Worm (Caenorhabditis elegans) whole organism, late embryonic: Measurements from ENCODE around the gene ZK488.5.

Experiments
- T23F11.4 ChIP-seq: fragments of 200-800 bp; sonication (Bioruptor generic); optimal IDR thresholded peaks from 2 replicates; lab custom pipeline; 2018; ENCODE audit warnings: mild to moderate bottlenecking, missing genetic modification characterization, missing compliant biosample characterization
- ama-1 ChIP-seq: fragments of 150-350 bp; optimal IDR thresholded peaks from 2 replicates; lab custom pipeline; 2014
- ceh-22 ChIP-seq: sonication (generic microtip); optimal IDR thresholded peaks from 2 replicates; lab custom pipeline; 2017; ENCODE audit warnings: missing biosample characterization, missing genetic modification characterization
- ceh-48 ChIP-seq: sonication (generic microtip); optimal IDR thresholded peaks from 2 replicates; lab custom pipeline; 2016; ENCODE audit warnings: missing genetic modification characterization, inconsistent platforms, missing compliant biosample characterization
- ceh-6 ChIP-seq: fragments of 200-800 bp; sonication (Bioruptor generic); optimal IDR thresholded peaks from 2 replicates; lab custom pipeline; 2018; ENCODE audit warnings: mild to moderate bottlenecking, missing genetic modification characterization, missing compliant biosample characterization
- dve-1 ChIP-seq: sonication (generic microtip); optimal IDR thresholded peaks from 2 replicates; lab custom pipeline; 2017; ENCODE audit warnings: antibody characterized with exemption, mild to moderate bottlenecking, missing genetic modification characterization, missing compliant biosample characterization
- hlh-8 ChIP-seq: sonication (generic microtip); optimal IDR thresholded peaks from 2 replicates; lab custom pipeline; 2016; ENCODE audit warnings: missing genotype, missing genetic modification characterization, missing compliant biosample characterization
- lin-11 ChIP-seq: fragments of 200-800 bp; sonication (Bioruptor generic); optimal IDR thresholded peaks from 2 replicates; lab custom pipeline; 2018; ENCODE audit warnings: mild to moderate bottlenecking, missing genetic modification characterization, missing compliant biosample characterization
- nhr-11 ChIP-seq: fragments of 150-350 bp; optimal IDR thresholded peaks from 2 replicates; lab custom pipeline; 2014; ENCODE audit warnings: missing biosample characterization, missing genetic modification characterization
- pqm-1 ChIP-seq: sonication (generic microtip); optimal IDR thresholded peaks from 2 replicates; lab custom pipeline; 2016; ENCODE audit warnings: missing genetic modification characterization, missing compliant biosample characterization
- unc-55 ChIP-seq: sonication (generic microtip); optimal IDR thresholded peaks from 2 replicates; lab custom pipeline; 2017; ENCODE audit warnings: missing biosample characterization, missing genetic modification reagents, missing genetic modification characterization
- zip-5 ChIP-seq: sonication (generic microtip); optimal IDR thresholded peaks from 2 replicates; lab custom pipeline; 2016; ENCODE audit warnings: missing genetic modification characterization, missing compliant biosample characterization

- TF ChIP-seq zip-5 (tag; lab: Kevin White, UChicago) (no peak), ceh-48 (tag; lab: Kevin White, UChicago) (no peak), lin-11 (tag; lab: Kevin White, UChicago) (no peak), hlh-8 (no peak), ceh-22 (tag; lab: Kevin White, UChicago) (no peak), dve-1 (tag; lab: Kevin White, UChicago) (no peak), T23F11.4 (GFP tag; lab: Kevin White, UChicago) (no peak), nhr-11 (tag; lab: Kevin White, UChicago) (no peak), ceh-6 (GFP tag; lab: Kevin White, UChicago) (no peak), pqm-1 (tag; lab: Kevin White, UChicago) (no peak), unc-55 (GFP tag; lab: Kevin White, UChicago) (no peak), ama-1 (no peak)
Observed at ce11 chrV:581616-582015, 11.4 kb upstream of the ZK488.5 start, which contains the start of gene nstp-7.
